Worm (Caenorhabditis elegans) whole organism, L1 larva: ENCODE results near the gene F47B10.8.

Experiments used
- C16A3.4 ChIP-seq: fragments of 150-350 bp; optimal IDR thresholded peaks from 2 replicates; lab custom pipeline; 2014; ENCODE audit warnings: missing biosample characterization, missing genetic modification characterization
- C34B4.2 ChIP-seq: sonication (generic microtip); optimal IDR thresholded peaks from 2 replicates; lab custom pipeline; 2017; ENCODE audit warnings: mild to moderate bottlenecking, missing genetic modification characterization, missing compliant biosample characterization
- F16B12.6 ChIP-seq: fragments of 150-350 bp; optimal IDR thresholded peaks from 2 replicates; lab custom pipeline; 2014; ENCODE audit warnings: missing biosample characterization, missing genetic modification characterization
- alr-1 ChIP-seq: fragments of 200-800 bp; sonication (Bioruptor generic); optimal IDR thresholded peaks from 2 replicates; lab custom pipeline; 2018; ENCODE audit warnings: borderline replicate concordance, mild to moderate bottlenecking, missing genetic modification characterization, missing compliant biosample characterization
- blmp-1 ChIP-seq: fragments of 150-350 bp; optimal IDR thresholded peaks from 2 replicates; lab custom pipeline; 2014; ENCODE audit warnings: missing biosample characterization, missing genetic modification characterization
- ceh-63 ChIP-seq: fragments of 200-800 bp; sonication (Bioruptor generic); optimal IDR thresholded peaks from 2 replicates; lab custom pipeline; 2018; ENCODE audit warnings: mild to moderate bottlenecking, missing genetic modification characterization, missing compliant biosample characterization
- ceh-8 ChIP-seq: fragments of 200-800 bp; sonication (Bioruptor generic); optimal IDR thresholded peaks from 2 replicates; lab custom pipeline; 2018; ENCODE audit warnings: mild to moderate bottlenecking, missing genetic modification characterization, moderate library complexity, missing compliant biosample characterization
- ceh-88 ChIP-seq: fragments of 200-800 bp; sonication (Bioruptor generic); IDR thresholded peaks from 2 replicates; pipeline ENCODE4 v1.3.6; 2022; ENCODE audit warnings: missing genetic modification characterization, missing compliant biosample characterization
- ceh-90 ChIP-seq: sonication (generic microtip); optimal IDR thresholded peaks from 2 replicates; lab custom pipeline; 2016; ENCODE audit warnings: missing genetic modification characterization, missing compliant biosample characterization
- efl-3 ChIP-seq: fragments of 200-800 bp; sonication (Bioruptor generic); optimal IDR thresholded peaks from 2 replicates; lab custom pipeline; 2018; ENCODE audit warnings: mild to moderate bottlenecking, missing genetic modification characterization, missing compliant biosample characterization
- elt-3 ChIP-seq, 6 experiments: fragments of 150-350 bp in 1 of 6; sonication (generic microtip); optimal IDR thresholded peaks; 2 replicates each; lab custom pipeline; 2017 to 2018; ENCODE audit warnings: missing biosample characterization in 6 of 6, missing genetic modification characterization in 6 of 6, inconsistent platforms in 1 of 6
- ets-5 ChIP-seq: fragments of 200-800 bp; sonication (Bioruptor generic); IDR thresholded peaks from 2 replicates; pipeline ENCODE4 v1.3.6; 2022; ENCODE audit warnings: missing genetic modification characterization, missing compliant biosample characterization
- fkh-10 ChIP-seq: sonication (generic microtip); optimal IDR thresholded peaks from 2 replicates; lab custom pipeline; 2017; ENCODE audit warnings: missing biosample characterization, missing genetic modification reagents, missing genetic modification characterization
- fkh-4 ChIP-seq: sonication (generic microtip); optimal IDR thresholded peaks from 2 replicates; lab custom pipeline; 2016; ENCODE audit warnings: missing compliant biosample characterization, missing genetic modification characterization, borderline replicate concordance
- fkh-8 ChIP-seq: sonication (generic microtip); optimal IDR thresholded peaks from 2 replicates; lab custom pipeline; 2016; ENCODE audit warnings: mild to moderate bottlenecking, missing genetic modification characterization, missing compliant biosample characterization
- isw-1 ChIP-seq: fragments of 200-800 bp; sonication (Bioruptor generic); IDR thresholded peaks from 2 replicates; pipeline ENCODE4 v1.3.6; 2022; ENCODE audit warnings: missing genetic modification characterization, missing compliant biosample characterization
- jun-1 ChIP-seq: fragments of 150-350 bp; optimal IDR thresholded peaks from 2 replicates; lab custom pipeline; 2014; ENCODE audit warnings: missing biosample characterization, missing genetic modification reagents, missing genetic modification characterization
- lin-13 ChIP-seq: fragments of 150-350 bp; optimal IDR thresholded peaks from 2 replicates; lab custom pipeline; 2014; ENCODE audit warnings: missing biosample characterization, missing genetic modification reagents, missing genetic modification characterization
- lin-14 ChIP-seq: fragments of 200-800 bp; sonication (Bioruptor generic); optimal IDR thresholded peaks from 2 replicates; lab custom pipeline; 2018; ENCODE audit warnings: mild to moderate bottlenecking, missing genetic modification characterization, moderate library complexity, missing compliant biosample characterization
- lin-35 ChIP-seq, 2 experiments: fragments of 150-350 bp; optimal IDR thresholded peaks; 2 replicates each; lab custom pipeline; 2014; ENCODE audit warnings: missing biosample characterization in 2 of 2, missing genetic modification characterization in 2 of 2, missing genetic modification reagents in 2 of 2
- lsy-2 ChIP-seq, 2 experiments: fragments of 150-350 bp; optimal IDR thresholded peaks; 2 replicates each; lab custom pipeline; 2014; ENCODE audit warnings: missing biosample characterization in 2 of 2, missing genetic modification characterization in 2 of 2
- mab-9 ChIP-seq: fragments of 200-800 bp; sonication (Bioruptor generic); IDR thresholded peaks from 2 replicates; pipeline ENCODE4 v1.3.6; 2022; ENCODE audit warnings: missing genetic modification reagents, missing genetic modification characterization, missing compliant biosample characterization
- mef-2 ChIP-seq: fragments of 150-350 bp; optimal IDR thresholded peaks from 2 replicates; lab custom pipeline; 2014; ENCODE audit warnings: missing biosample characterization, missing genetic modification characterization
- nhr-12 ChIP-seq: sonication (generic microtip); optimal IDR thresholded peaks from 2 replicates; lab custom pipeline; 2017; ENCODE audit warnings: missing biosample characterization, missing genetic modification characterization
- nhr-47 ChIP-seq: sonication (generic microtip); optimal IDR thresholded peaks from 2 replicates; lab custom pipeline; 2016; ENCODE audit warnings: mild to moderate bottlenecking, missing genetic modification characterization, moderate library complexity, missing compliant biosample characterization
- nhr-77 ChIP-seq: fragments of 150-350 bp; optimal IDR thresholded peaks from 2 replicates; lab custom pipeline; 2014; ENCODE audit warnings: missing biosample characterization, missing genetic modification characterization
- nhr-84 ChIP-seq: sonication (generic microtip); optimal IDR thresholded peaks from 2 replicates; lab custom pipeline; 2017; ENCODE audit warnings: missing biosample characterization, missing genetic modification characterization
- nhr-85 ChIP-seq: sonication (generic microtip); peaks from one replicate; lab custom pipeline; 2016; ENCODE audit warnings: missing genetic modification characterization, inconsistent platforms, missing compliant biosample characterization
- pag-3 ChIP-seq: sonication (generic microtip); optimal IDR thresholded peaks from 2 replicates; lab custom pipeline; 2017; ENCODE audit warnings: missing genetic modification characterization, mild to moderate bottlenecking, missing compliant biosample characterization, antibody characterized with exemption, borderline replicate concordance; ENCODE audit not compliant: insufficient read depth
- pax-3 ChIP-seq: fragments of 200-800 bp; sonication (Bioruptor generic); optimal IDR thresholded peaks from 2 replicates; lab custom pipeline; 2018; ENCODE audit warnings: mild to moderate bottlenecking, missing genetic modification characterization, moderate library complexity, missing compliant biosample characterization
- rnt-1 ChIP-seq: sonication (generic microtip); optimal IDR thresholded peaks from 2 replicates; lab custom pipeline; 2016; ENCODE audit warnings: mild to moderate bottlenecking, missing genetic modification characterization, moderate library complexity, missing compliant biosample characterization
- snu-23 ChIP-seq: sonication (generic microtip); optimal IDR thresholded peaks from 2 replicates; lab custom pipeline; 2016; ENCODE audit warnings: missing genetic modification characterization, missing compliant biosample characterization
- sox-4 ChIP-seq: sonication (generic microtip); optimal IDR thresholded peaks from 2 replicates; lab custom pipeline; 2016; ENCODE audit warnings: missing genetic modification characterization, missing compliant biosample characterization
- tbx-2 ChIP-seq: sonication (generic microtip); optimal IDR thresholded peaks from 2 replicates; lab custom pipeline; 2016; ENCODE audit warnings: missing genetic modification characterization, missing compliant biosample characterization
- tlp-1 ChIP-seq: fragments of 150-350 bp; optimal IDR thresholded peaks from 2 replicates; lab custom pipeline; 2014; ENCODE audit warnings: missing biosample characterization, missing genetic modification characterization
- unc-30 ChIP-seq: sonication (generic microtip); optimal IDR thresholded peaks from 2 replicates; lab custom pipeline; 2017; ENCODE audit warnings: missing biosample characterization, missing genetic modification characterization
- unc-86 ChIP-seq: sonication (generic microtip); optimal IDR thresholded peaks from 2 replicates; lab custom pipeline; 2016; ENCODE audit warnings: missing genetic modification characterization, missing compliant biosample characterization
- xbp-1 ChIP-seq: sonication (generic microtip); optimal IDR thresholded peaks from 2 replicates; lab custom pipeline; 2016; ENCODE audit warnings: missing genetic modification characterization, missing compliant biosample characterization
- zip-4 ChIP-seq: fragments of 200-800 bp; sonication (Bioruptor generic); optimal IDR thresholded peaks from 2 replicates; lab custom pipeline; 2018; ENCODE audit warnings: mild to moderate bottlenecking, missing genetic modification characterization, moderate library complexity, missing compliant biosample characterization

Gene F47B10.8

DNA sequence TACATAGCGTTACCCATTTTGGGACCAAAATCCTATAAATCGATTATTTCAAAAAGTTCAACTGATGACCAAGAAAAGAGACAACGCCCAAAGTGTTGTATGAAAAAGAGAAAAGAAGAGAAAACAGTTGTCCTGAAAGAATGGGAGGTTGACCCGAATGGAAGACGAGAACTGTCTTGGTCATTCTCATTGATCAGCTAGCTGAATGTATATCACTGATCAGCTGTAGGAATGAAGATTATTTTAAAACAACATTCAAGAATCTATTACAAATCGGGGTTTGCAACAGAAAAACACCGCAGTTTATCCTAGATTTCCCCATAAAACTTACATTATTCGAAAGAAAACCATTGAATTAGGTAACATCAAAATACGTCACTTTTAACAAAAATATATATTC, 20.2 kb downstream of the F47B10.8 start, which contains the start of gene F47B10.5:
Gene F47B10.5, minus strand, starts transcription at position 101 of the 400 bp plus-strand sequence.
- TF ChIP-seq blmp-1 (tag; lab: Kevin White, UChicago) (peak; percentile 69), sox-4 (tag; lab: Kevin White, UChicago) (no peak)

DNA sequence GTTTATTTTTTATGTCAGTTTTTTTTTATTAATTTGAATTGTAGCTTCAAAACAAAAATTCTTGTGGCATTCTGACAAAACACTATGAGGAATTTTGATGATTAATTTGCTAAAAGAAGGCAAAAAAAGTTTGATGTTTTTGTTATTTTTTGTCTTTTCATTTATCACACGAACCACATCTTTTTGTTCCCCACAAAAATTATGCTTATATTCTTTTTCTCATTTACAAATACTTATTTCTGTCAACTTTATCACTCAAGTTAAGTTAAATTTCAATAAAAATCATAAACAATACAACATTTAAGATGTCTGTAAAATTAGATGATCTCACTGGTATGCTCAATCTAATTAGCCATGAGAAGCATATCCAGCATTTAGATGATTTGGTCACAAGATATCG, 22.4 kb downstream of the F47B10.8 start, which contains the start of gene F47B10.6:
Gene F47B10.6, plus strand, starts transcription at position 301 of the 400 bp plus-strand sequence.
- TF ChIP-seq mef-2 (tag; lab: Kevin White, UChicago) (no peak), lin-35 (GFP tag; optimal IDR thresholded peaks at IDR 0.05; lab: Kevin White, UChicago) (no peak), nhr-84 (no peak), nhr-77 (tag; lab: Kevin White, UChicago) (no peak), ceh-88 (GFP tag; lab: Robert Waterston, UW) (no peak), ets-5 (no peak), snu-23 (no peak), fkh-8 (tag; lab: Kevin White, UChicago) (no peak), nhr-85 (no peak), nhr-47 (tag; lab: Kevin White, UChicago) (no peak), nhr-12 (tag; lab: Kevin White, UChicago) (no peak), lsy-2 (tag; optimal IDR thresholded peaks at IDR 0.05; lab: Kevin White, UChicago) (no peak), isw-1 (GFP tag; lab: Robert Waterston, UW) (no peak), elt-3 (tag; optimal IDR thresholded peaks at IDR 0.05; lab: Kevin White, UChicago) (no peak), mab-9 (GFP tag; lab: Robert Waterston, UW) (no peak), ceh-8 (GFP tag; lab: Kevin White, UChicago) (no peak), efl-3 (no peak), unc-86 (tag; lab: Kevin White, UChicago) (no peak), tlp-1 (tag; lab: Kevin White, UChicago) (no peak)

DNA sequence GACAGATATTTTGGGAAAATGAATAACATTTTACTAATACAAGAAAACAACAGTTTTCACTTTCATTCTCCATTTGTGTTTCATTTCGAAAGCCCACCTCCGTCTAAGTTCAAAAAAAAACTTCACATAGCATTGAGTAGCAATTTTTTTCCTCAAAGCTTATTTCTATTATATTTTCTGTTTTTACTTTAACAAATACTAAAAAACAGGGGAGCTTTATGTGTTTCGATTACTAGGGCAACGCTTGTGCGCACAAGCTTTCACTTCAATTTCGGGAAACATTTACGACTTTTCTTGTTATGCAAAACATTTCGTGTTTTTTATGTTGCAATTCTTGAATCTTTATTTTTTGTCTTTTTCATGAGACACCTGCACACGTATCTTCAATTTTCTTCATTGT, 24.7 kb downstream of the F47B10.8 start, which contains the start of gene T21E8.5:
Gene T21E8.5, plus strand, starts transcription at position 301 of the 400 bp plus-strand sequence.
- no peak for TF ChIP-seq elt-3 (tag; optimal IDR thresholded peaks at IDR 0.05; lab: Kevin White, UChicago)
- TF ChIP-seq zip-4 = no peak
- no peak for TF ChIP-seq mab-9 (GFP tag; lab: Robert Waterston, UW)
- TF ChIP-seq unc-30 (tag; lab: Kevin White, UChicago) = no peak
- no peak for TF ChIP-seq alr-1
- TF ChIP-seq fkh-4 (tag; lab: Kevin White, UChicago) = no peak
- TF ChIP-seq ceh-63 (GFP tag; lab: Kevin White, UChicago) = no peak
- no peak for TF ChIP-seq lin-13 (GFP tag; lab: Kevin White, UChicago)
- TF ChIP-seq tbx-2 (tag; lab: Kevin White, UChicago) = no peak
- TF ChIP-seq F16B12.6 (tag; lab: Kevin White, UChicago) = no peak
- TF ChIP-seq pax-3 = no peak
- no peak for TF ChIP-seq nhr-12 (tag; lab: Kevin White, UChicago)
- TF ChIP-seq pag-3 = no peak
- TF ChIP-seq C34B4.2 (tag; lab: Kevin White, UChicago) = no peak
- no peak for TF ChIP-seq xbp-1 (tag; lab: Kevin White, UChicago)
- TF ChIP-seq ceh-90 (tag; lab: Kevin White, UChicago) = no peak
- TF ChIP-seq rnt-1 (tag; lab: Kevin White, UChicago) = no peak
- TF ChIP-seq fkh-10 (GFP tag; lab: Kevin White, UChicago) = no peak
- no peak for TF ChIP-seq C16A3.4

DNA sequence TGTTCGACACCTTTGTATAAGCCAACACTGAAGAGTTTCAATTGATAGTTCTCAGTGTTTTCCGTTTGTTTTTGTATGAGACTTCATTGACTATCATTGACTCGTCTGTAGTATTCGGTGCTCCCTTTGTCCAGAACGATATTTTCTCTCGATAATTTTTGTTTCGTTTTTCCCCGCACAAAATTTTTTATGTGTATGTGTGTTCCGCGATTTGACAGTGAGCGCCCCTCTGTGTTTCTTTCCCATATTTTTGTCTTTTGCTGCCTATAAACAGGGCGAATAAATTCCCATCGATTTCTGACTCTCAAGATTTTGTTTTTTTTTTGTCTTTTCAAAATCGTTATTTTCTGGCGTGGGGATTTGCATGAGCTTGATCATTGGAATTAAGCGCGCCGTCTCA, 27.4 kb downstream of the F47B10.8 start, which contains the start of gene T21E8.7:
Gene T21E8.7, plus strand, starts transcription at position 301 of the 400 bp plus-strand sequence.
- TF ChIP-seq sox-4 (tag; lab: Kevin White, UChicago) = no peak
- TF ChIP-seq mef-2 (tag; lab: Kevin White, UChicago) = no peak
- no peak for TF ChIP-seq lin-13 (GFP tag; lab: Kevin White, UChicago)
- no peak for TF ChIP-seq lin-14 (GFP tag; lab: Kevin White, UChicago)
- no peak for TF ChIP-seq jun-1
- TF ChIP-seq nhr-12 (tag; lab: Kevin White, UChicago) = no peak
